Worm (Caenorhabditis elegans): ENCODE results near the gene C42C1.12.

- TF ChIP-seq nhr-77 (tag; optimal IDR thresholded peaks at IDR 0.05) (no peak), lir-3 (tag; optimal IDR thresholded peaks at IDR 0.05; ENCODE audit: poor library complexity) (no peak), dpl-1 (GFP tag; optimal IDR thresholded peaks at IDR 0.05) (no peak), fkh-10 (GFP tag; optimal IDR thresholded peaks at IDR 0.05) (no peak), aha-1 (tag; optimal IDR thresholded peaks at IDR 0.05) (no peak), mab-9 (GFP tag; IDR thresholded peaks at IDR 0.05) (no peak)
Measured at ce11 chrIV:12305956-12306355, 23.9 kb upstream of the C42C1.12 start.

Data from whole organism, L1 larva.